Worm (Caenorhabditis elegans): ENCODE measurements around the gene K06H7.2.

Gene K06H7.2

ce11 chrIII:8051838-8052237 lies 41.5 kb upstream of the K06H7.2 start:
- TF ChIP-seq elt-1 (tag; optimal IDR thresholded peaks at IDR 0.05) (no peak), snpc-4 (tag; optimal IDR thresholded peaks at IDR 0.05) (no peak), blmp-1 (tag; optimal IDR thresholded peaks at IDR 0.05; ENCODE audit: insufficient read depth) (no peak), lin-39 (tag; optimal IDR thresholded peaks at IDR 0.05) (no peak), mdl-1 (tag; optimal IDR thresholded peaks at IDR 0.05) (no peak), aly-2 (tag; optimal IDR thresholded peaks at IDR 0.05) (no peak), sma-9 (GFP tag; optimal IDR thresholded peaks at IDR 0.05) (no peak), sma-9 (tag; optimal IDR thresholded peaks at IDR 0.05) (no peak), unc-62 (GFP tag; optimal IDR thresholded peaks at IDR 0.05) (no peak), nhr-10 (tag; optimal IDR thresholded peaks at IDR 0.05) (no peak), nhr-25 (tag; optimal IDR thresholded peaks at IDR 0.05) (no peak), nhr-23 (tag; optimal IDR thresholded peaks at IDR 0.05) (no peak), alr-1 (tag; optimal IDR thresholded peaks at IDR 0.05) (no peak)

ce11 chrIII:8061114-8061513 lies 32.3 kb upstream of the K06H7.2 start:
- TF ChIP-seq lsy-2 (tag; optimal IDR thresholded peaks at IDR 0.05) (peak in 1 of 2 experiments; percentile 12), blmp-1 (tag; optimal IDR thresholded peaks at IDR 0.05; ENCODE audit: insufficient read depth) (no peak)

- TF ChIP-seq ceh-82 (tag; optimal IDR thresholded peaks at IDR 0.05) (no peak), dmd-4 (tag; optimal IDR thresholded peaks at IDR 0.05) (no peak), lsy-2 (tag; optimal IDR thresholded peaks at IDR 0.05) (no peak), elt-3 (tag; optimal IDR thresholded peaks at IDR 0.05) (no peak), gmeb-1 (tag; optimal IDR thresholded peaks at IDR 0.05) (no peak), sma-3 (GFP tag; optimal IDR thresholded peaks at IDR 0.05) (no peak), lin-13 (GFP tag; optimal IDR thresholded peaks at IDR 0.05) (no peak), mbf-1 (tag; optimal IDR thresholded peaks at IDR 0.05) (no peak), C34F6.9 (tag; optimal IDR thresholded peaks at IDR 0.05) (no peak), unc-55 (GFP tag; optimal IDR thresholded peaks at IDR 0.05) (no peak), F13H6.1 (tag; optimal IDR thresholded peaks at IDR 0.05) (no peak)
Measured at ce11 chrIII:8063659-8064058, 29.7 kb upstream of the K06H7.2 start.

ce11 chrIII:8065101-8065500 lies 28.3 kb upstream of the K06H7.2 start:
- TF ChIP-seq mab-5 (tag; optimal IDR thresholded peaks at IDR 0.05), result no peak
- no peak for TF ChIP-seq nhr-10 (tag; optimal IDR thresholded peaks at IDR 0.05)
- peak in 1 of 2 experiments; percentile 42 for TF ChIP-seq lsy-2 (tag; optimal IDR thresholded peaks at IDR 0.05)

- no peak for TF ChIP-seq skn-1 (tag; optimal IDR thresholded peaks at IDR 0.05)
- TF ChIP-seq nhr-11 (tag; optimal IDR thresholded peaks at IDR 0.05), result no peak
- no peak for TF ChIP-seq mab-5 (tag; optimal IDR thresholded peaks at IDR 0.05)
- no peak for TF ChIP-seq ztf-11 (tag; optimal IDR thresholded peaks at IDR 0.05)
- TF ChIP-seq zag-1 (tag; optimal IDR thresholded peaks at IDR 0.05), result no peak
- no peak for TF ChIP-seq nhr-21 (tag; optimal IDR thresholded peaks at IDR 0.05)
- no peak for TF ChIP-seq lin-39 (tag; optimal IDR thresholded peaks at IDR 0.05)
- TF ChIP-seq nhr-23 (tag; optimal IDR thresholded peaks at IDR 0.05), result no peak
- no peak for TF ChIP-seq F13H6.1 (tag; optimal IDR thresholded peaks at IDR 0.05)
Measured at ce11 chrIII:8066989-8067388, 26.4 kb upstream of the K06H7.2 start, which contains the start of gene pros-1. TSS of gene pros-1 (plus strand) at chrIII:8067289.

ce11 chrIII:8067798-8068197 lies 25.6 kb upstream of the K06H7.2 start:
- TF ChIP-seq alr-1 (tag; optimal IDR thresholded peaks at IDR 0.05) (no peak), ceh-16 (tag; optimal IDR thresholded peaks at IDR 0.05) (no peak), peb-1 (tag; optimal IDR thresholded peaks at IDR 0.05) (no peak), unc-62 (GFP tag; optimal IDR thresholded peaks at IDR 0.05) (no peak), crh-2 (tag; optimal IDR thresholded peaks at IDR 0.05) (no peak), gmeb-1 (tag; optimal IDR thresholded peaks at IDR 0.05) (no peak), aly-2 (tag; optimal IDR thresholded peaks at IDR 0.05) (no peak), sma-3 (GFP tag; optimal IDR thresholded peaks at IDR 0.05) (no peak), nhr-10 (tag; optimal IDR thresholded peaks at IDR 0.05) (no peak), nhr-129 (tag; optimal IDR thresholded peaks at IDR 0.05) (no peak), mab-5 (tag; optimal IDR thresholded peaks at IDR 0.05) (no peak), lsy-2 (tag; optimal IDR thresholded peaks at IDR 0.05) (no peak), mdl-1 (tag; optimal IDR thresholded peaks at IDR 0.05) (no peak), ZK546.5 (tag; optimal IDR thresholded peaks at IDR 0.05) (no peak)
